Worm (Caenorhabditis elegans): ENCODE measurements around the gene nlp-53.
A peak's percentile ranks its signal among the peaks of the same experiment; 100 is the strongest.

nlp-53 gene

DNA sequence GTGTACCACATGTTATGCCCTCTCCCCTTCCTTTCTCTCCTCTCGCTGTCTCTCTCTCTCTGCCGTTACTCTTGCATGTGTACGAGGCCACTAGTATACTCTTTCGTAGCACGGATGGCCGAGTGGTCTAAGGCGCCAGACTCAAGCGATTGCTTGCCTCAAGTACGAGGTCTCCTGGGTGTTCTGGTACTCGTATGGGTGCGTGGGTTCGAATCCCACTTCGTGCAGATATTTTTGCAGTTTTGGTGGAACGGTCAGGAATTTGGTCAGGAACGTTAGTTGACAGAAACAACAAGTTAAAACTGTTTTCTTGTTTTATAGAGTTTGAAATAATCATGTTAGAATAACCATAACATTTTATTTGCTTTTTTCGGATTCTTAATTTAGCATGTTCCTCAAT, 46.8 kb downstream of the nlp-53 start (continued):
- peak; percentile 90 for TF ChIP-seq mes-2 (tag; optimal IDR thresholded peaks at IDR 0.05; ENCODE audit: poor library complexity, severe bottlenecking)
- no peak for TF ChIP-seq R02D3.7 (tag; optimal IDR thresholded peaks at IDR 0.05)
- no peak for TF ChIP-seq daf-12 (tag; optimal IDR thresholded peaks at IDR 0.05)
- TF ChIP-seq lin-1 (GFP tag; IDR thresholded peaks at IDR 0.05): peak; percentile 92
- TF ChIP-seq dmd-8 (GFP tag; IDR thresholded peaks at IDR 0.05): peak; percentile 99
- peak; percentile 88 for TF ChIP-seq mxl-2 (GFP tag; conservative IDR thresholded peaks at IDR 0.05)
- peak; percentile 91 for TF ChIP-seq nhr-42 (GFP tag; IDR thresholded peaks at IDR 0.05)
- TF ChIP-seq mxl-3 (GFP tag; optimal IDR thresholded peaks at IDR 0.05): peak; percentile 76
- TF ChIP-seq F37D6.2 (tag; optimal IDR thresholded peaks at IDR 0.05): peak; percentile 83
- peak; percentile 74 for TF ChIP-seq set-16 (GFP tag; IDR thresholded peaks at IDR 0.05)
- TF ChIP-seq daf-19 (GFP tag; conservative IDR thresholded peaks at IDR 0.05): peak; percentile 87
- TF ChIP-seq nhr-6 (tag; optimal IDR thresholded peaks at IDR 0.05): peak; percentile 71

- peak in 1 of 2 experiments; percentile 90 for TF ChIP-seq unc-62 (GFP tag; optimal IDR thresholded peaks at IDR 0.05 in 1 of 2)
- no peak for TF ChIP-seq unc-62 (tag; optimal IDR thresholded peaks at IDR 0.05)
- no peak for TF ChIP-seq lin-15B (tag; optimal IDR thresholded peaks at IDR 0.05)
- TF ChIP-seq arid-1 (GFP tag; conservative IDR thresholded peaks at IDR 0.05): no peak
These were observed 48.2 kb downstream of the nlp-53 start for ce11 chrX:13666864-13667263.

- TF ChIP-seq ceh-44 (GFP tag; IDR thresholded peaks at IDR 0.05) (no peak), unc-62 (GFP tag; optimal IDR thresholded peaks at IDR 0.05 in 1 of 2) (peak in 1 of 2 experiments; percentile 19), unc-62 (tag; optimal IDR thresholded peaks at IDR 0.05) (no peak)
These were observed 50.1 kb downstream of the nlp-53 start, which contains the start of gene C04A11.2 for ce11 chrX:13668728-13669127. Gene C04A11.2, minus strand, starts transcription at chrX:13668828.
